Worm (Caenorhabditis elegans) whole organism, late embryonic: ENCODE data around the gene C05B5.8.

ENCODE experiments used
- fkh-10 ChIP-seq: fragments of 150-350 bp; optimal IDR thresholded peaks from 2 replicates; lab custom pipeline; 2014; ENCODE audit warnings: missing biosample characterization, missing genetic modification reagents, missing genetic modification characterization
- tbx-2 ChIP-seq: sonication (generic microtip); optimal IDR thresholded peaks from 2 replicates; lab custom pipeline; 2016; ENCODE audit warnings: missing genetic modification characterization, missing compliant biosample characterization

DNA sequence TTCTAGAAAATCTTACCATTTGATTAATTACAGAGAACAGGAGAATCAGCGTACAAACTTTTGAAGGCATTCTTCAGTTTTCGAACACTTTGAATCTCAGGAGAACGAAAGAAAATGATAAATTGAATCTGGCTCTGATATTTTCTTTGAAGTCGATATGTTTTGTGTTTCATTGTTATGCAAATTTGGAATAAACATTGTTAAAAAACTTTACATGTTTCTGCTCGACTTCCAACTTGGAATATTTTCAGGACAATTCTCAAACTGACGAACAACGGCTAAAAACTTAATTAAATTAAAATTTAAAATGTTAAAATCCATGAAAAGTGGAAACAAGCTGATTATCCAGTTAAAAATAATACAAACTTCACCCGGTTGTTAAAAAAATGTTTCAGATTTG, 18.2 kb downstream of the C05B5.8 start, which contains the start of gene C05B5.1:
- no peak for TF ChIP-seq fkh-10 (GFP tag; lab: Kevin White, UChicago)
- TF ChIP-seq tbx-2 = no peak
